Fruit fly (Drosophila melanogaster): Measurements from ENCODE around the gene Ssl1.
A peak's percentile ranks its signal among the peaks of the same experiment; 100 is the strongest.

Ssl1 gene

dm6 chr3L:22871845-22872361 lies 7.0 kb upstream of the Ssl1 start, which contains the start of the genes CG11109 and Arf1 (continued):
- no peak for TF ChIP-seq CG14965 (GFP tag; optimal IDR thresholded peaks at IDR 0.05; ENCODE audit: borderline replicate concordance)
- TF ChIP-seq Max (GFP tag; optimal IDR thresholded peaks at IDR 0.05) = no peak
- TF ChIP-seq Sin3A (optimal IDR thresholded peaks at IDR 0.05) = peak; percentile 27
- no peak for TF ChIP-seq shn (GFP tag; optimal IDR thresholded peaks at IDR 0.05)
- TF ChIP-seq HHEX (GFP tag; optimal IDR thresholded peaks at IDR 0.05) = no peak
- no peak for TF ChIP-seq Dfd (GFP tag; optimal IDR thresholded peaks at IDR 0.05)
- peak; percentile 37 for TF ChIP-seq unc-4 (GFP tag; IDR thresholded peaks at IDR 0.05; ENCODE audit: partially characterized antibody)
- no peak for TF ChIP-seq Poxn (GFP tag; IDR thresholded peaks at IDR 0.05)
- no peak for TF ChIP-seq CG33557 (GFP tag; optimal IDR thresholded peaks at IDR 0.05)
- peak; percentile 86 for TF ChIP-seq CG4854 (GFP tag; optimal IDR thresholded peaks at IDR 0.05)
- 0 out of 3 replicates have a peak, but pooled peaks have one; percentile 22 for TF ChIP-seq CG34422 (GFP tag; IDR thresholded peaks at IDR 0.05)
- TF ChIP-seq CG3995 (GFP tag; optimal IDR thresholded peaks at IDR 0.05) = peak; percentile 83
- peak; percentile 12 for TF ChIP-seq nom (GFP tag; optimal IDR thresholded peaks at IDR 0.05)
- peak; percentile 23 for TF ChIP-seq CG13296 (GFP tag; optimal IDR thresholded peaks at IDR 0.05)
- 0 out of 2 replicates have a peak, but pooled peaks have one; percentile 21 for TF ChIP-seq CG32532 (GFP tag; IDR thresholded peaks at IDR 0.05)
- TF ChIP-seq ATbp (GFP tag; optimal IDR thresholded peaks at IDR 0.05) = no peak
- no peak for TF ChIP-seq Ptx1 (GFP tag; IDR thresholded peaks at IDR 0.05)
- TF ChIP-seq CG4820 (GFP tag; optimal IDR thresholded peaks at IDR 0.05) = no peak
- TF ChIP-seq CG10654 (GFP tag; optimal IDR thresholded peaks at IDR 0.05) = no peak
- no peak for TF ChIP-seq CG30020 (tag; optimal IDR thresholded peaks at IDR 0.05)
- no peak for TF ChIP-seq CG17328 (GFP tag; IDR thresholded peaks at IDR 0.05)
- no peak for TF ChIP-seq Gsc (GFP tag; IDR thresholded peaks at IDR 0.05)
- TF ChIP-seq slbo (GFP tag; IDR thresholded peaks at IDR 0.05) = peak; percentile 38; the same call in 1 of the 2 replicates
- no peak for TF ChIP-seq ci (GFP tag; IDR thresholded peaks at IDR 0.05)
- peak; percentile 61 for TF ChIP-seq zen2 (GFP tag; IDR thresholded peaks at IDR 0.05; ENCODE audit: partially characterized antibody)
- TF ChIP-seq sima (GFP tag; optimal IDR thresholded peaks at IDR 0.05) = no peak
- peak; percentile 6 for TF ChIP-seq phol (tag; optimal IDR thresholded peaks at IDR 0.05)
- no peak for TF ChIP-seq zfh2 (GFP tag; optimal IDR thresholded peaks at IDR 0.05)
- peak; percentile 80 for TF ChIP-seq chinmo (GFP tag; IDR thresholded peaks at IDR 0.05; ENCODE audit: partially characterized antibody)
- peak; percentile 94 for TF ChIP-seq YL-1 (GFP tag; optimal IDR thresholded peaks at IDR 0.05)
- TF ChIP-seq tna (GFP tag; IDR thresholded peaks at IDR 0.05; ENCODE audit: partially characterized antibody) = peak; percentile 44
- TF ChIP-seq psq (GFP tag; optimal IDR thresholded peaks at IDR 0.05) = no peak
- peak; percentile 30 for TF ChIP-seq CG12769 (tag; optimal IDR thresholded peaks at IDR 0.05)
- peak; percentile 39 for TF ChIP-seq trem (tag; optimal IDR thresholded peaks at IDR 0.05)
- TF ChIP-seq CG13287 (GFP tag; IDR thresholded peaks at IDR 0.05; ENCODE audit: partially characterized antibody) = peak; percentile 55
- TF ChIP-seq Ada2b (GFP tag; IDR thresholded peaks at IDR 0.05) = no peak
- TF ChIP-seq B-H2 (GFP tag; optimal IDR thresholded peaks at IDR 0.05) = peak; percentile 1
- TF ChIP-seq cg (GFP tag; optimal IDR thresholded peaks at IDR 0.05) = peak; percentile 64
- TF ChIP-seq tll (GFP tag; optimal IDR thresholded peaks at IDR 0.05) = no peak
- peak; percentile 7 for TF ChIP-seq gfzf (GFP tag; optimal IDR thresholded peaks at IDR 0.05)
- no peak for TF ChIP-seq dysf (GFP tag; IDR thresholded peaks at IDR 0.05)
- no peak for TF ChIP-seq Nf-YA (GFP tag; IDR thresholded peaks at IDR 0.05)
- TF ChIP-seq CG14860 (GFP tag; IDR thresholded peaks at IDR 0.05; ENCODE audit: partially characterized antibody) = peak; percentile 60
- TF ChIP-seq Jarid2 (GFP tag; optimal IDR thresholded peaks at IDR 0.05) = no peak
- TF ChIP-seq bowl (GFP tag; IDR thresholded peaks at IDR 0.05) = no peak
- TF ChIP-seq Scr (GFP tag; IDR thresholded peaks at IDR 0.05; ENCODE audit: partially characterized antibody) = peak; percentile 52
- TF ChIP-seq prd (optimal IDR thresholded peaks at IDR 0.05) = no peak
- no peak for TF ChIP-seq prd (GFP tag; IDR thresholded peaks at IDR 0.05)
- TF ChIP-seq Bgb (GFP tag; IDR thresholded peaks at IDR 0.05; ENCODE audit: partially characterized antibody) = peak; percentile 85
- no peak for TF ChIP-seq Hey (tag; optimal IDR thresholded peaks at IDR 0.05)
